Worm (Caenorhabditis elegans): ENCODE data around the gene eif-3.L.

Gene eif-3.L

DNA sequence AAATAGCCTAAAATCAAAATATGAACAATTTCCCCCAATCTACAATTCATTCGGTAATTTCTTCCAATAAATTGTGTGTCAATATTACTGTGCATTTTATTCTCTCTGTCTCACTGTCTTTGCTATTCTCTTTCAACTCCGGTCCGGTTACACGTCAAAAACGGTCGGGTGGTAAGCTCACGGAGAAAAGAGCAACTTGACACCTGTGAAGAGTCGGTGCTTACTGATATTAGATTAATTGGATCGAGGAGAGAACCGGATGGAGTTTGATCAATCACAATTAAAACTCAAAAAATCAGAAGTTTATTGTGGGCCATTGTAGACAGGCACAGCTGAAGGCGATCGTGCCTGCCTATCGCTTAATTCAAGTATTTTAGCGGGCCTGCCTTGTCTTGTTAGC is 47.4 kb downstream of the eif-3.L start:
- no peak for TF ChIP-seq scrt-1 (GFP tag; IDR thresholded peaks at IDR 0.05)
- no peak for TF ChIP-seq tra-4 (tag; optimal IDR thresholded peaks at IDR 0.05)
- no peak for TF ChIP-seq tbx-37 (GFP tag; conservative IDR thresholded peaks at IDR 0.05)
- TF ChIP-seq pes-1 (GFP tag; IDR thresholded peaks at IDR 0.05), result no peak
- TF ChIP-seq ama-1 (optimal IDR thresholded peaks at IDR 0.05), result no peak
- no peak for TF ChIP-seq flt-1 (GFP tag; IDR thresholded peaks at IDR 0.05)
- TF ChIP-seq B0310.2 (tag; optimal IDR thresholded peaks at IDR 0.05), result no peak
- no peak for TF ChIP-seq tbx-11 (GFP tag; IDR thresholded peaks at IDR 0.05)
- no peak for TF ChIP-seq F13C5.2 (tag; optimal IDR thresholded peaks at IDR 0.05)
- TF ChIP-seq ceh-36 (tag; optimal IDR thresholded peaks at IDR 0.05), result no peak
- TF ChIP-seq sea-1 (GFP tag; conservative IDR thresholded peaks at IDR 0.05), result no peak
- TF ChIP-seq aly-1 (tag; optimal IDR thresholded peaks at IDR 0.05), result no peak
- no peak for TF ChIP-seq hmbx-1 (tag; optimal IDR thresholded peaks at IDR 0.05)
- TF ChIP-seq ets-7 (tag; optimal IDR thresholded peaks at IDR 0.05), result no peak
- TF ChIP-seq hmg-4 (GFP tag; optimal IDR thresholded peaks at IDR 0.05), result no peak
- no peak for TF ChIP-seq hnd-1 (tag; optimal IDR thresholded peaks at IDR 0.05)
- TF ChIP-seq ceh-13 (GFP tag; optimal IDR thresholded peaks at IDR 0.05), result no peak

- TF ChIP-seq sea-1 (GFP tag; conservative IDR thresholded peaks at IDR 0.05) (no peak), hmbx-1 (tag; optimal IDR thresholded peaks at IDR 0.05) (no peak), ceh-13 (GFP tag; optimal IDR thresholded peaks at IDR 0.05) (no peak), tra-4 (tag; optimal IDR thresholded peaks at IDR 0.05) (no peak), tbx-11 (GFP tag; IDR thresholded peaks at IDR 0.05) (no peak), ets-7 (tag; optimal IDR thresholded peaks at IDR 0.05) (no peak), pes-1 (GFP tag; IDR thresholded peaks at IDR 0.05) (no peak), hnd-1 (tag; optimal IDR thresholded peaks at IDR 0.05) (no peak), F13C5.2 (tag; optimal IDR thresholded peaks at IDR 0.05) (no peak), ama-1 (optimal IDR thresholded peaks at IDR 0.05) (no peak), B0310.2 (tag; optimal IDR thresholded peaks at IDR 0.05) (no peak)
These were observed 50.1 kb downstream of the eif-3.L start for ce11 chrII:5572082-5572746.

DNA sequence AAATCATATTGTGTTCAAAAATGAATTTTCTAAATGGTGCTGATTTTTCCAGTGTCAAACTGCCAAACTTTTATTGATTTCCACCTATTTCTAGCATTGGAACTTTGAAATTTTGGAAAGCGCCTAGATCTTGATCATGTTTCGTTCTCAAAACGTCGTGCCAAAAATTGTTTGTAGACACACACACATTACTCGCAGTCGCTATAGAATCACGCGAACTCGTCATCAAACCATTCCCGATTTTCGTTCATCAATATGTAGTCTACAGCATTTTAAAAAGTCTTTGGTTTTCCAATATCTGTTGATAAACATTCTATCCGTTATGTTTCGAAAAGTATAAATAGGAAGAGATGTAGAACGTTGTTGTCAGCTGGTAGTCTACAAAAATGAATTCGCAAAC is 52.0 kb downstream of the eif-3.L start, which contains the start of the genes C17C3.1 and C17C3.15:
TSS of gene C17C3.1 (plus strand) at position 301 of the 400 bp plus-strand sequence.
TSS of gene C17C3.15 (plus strand) at position 383 of the 400 bp plus-strand sequence.
- TF ChIP-seq aly-1 (tag; optimal IDR thresholded peaks at IDR 0.05) (no peak), scrt-1 (GFP tag; IDR thresholded peaks at IDR 0.05) (no peak), B0310.2 (tag; optimal IDR thresholded peaks at IDR 0.05) (no peak), ceh-36 (tag; optimal IDR thresholded peaks at IDR 0.05) (no peak), hmbx-1 (tag; optimal IDR thresholded peaks at IDR 0.05) (no peak), tbx-11 (GFP tag; IDR thresholded peaks at IDR 0.05) (no peak), F13C5.2 (tag; optimal IDR thresholded peaks at IDR 0.05) (no peak), flt-1 (GFP tag; IDR thresholded peaks at IDR 0.05) (no peak), sea-1 (GFP tag; conservative IDR thresholded peaks at IDR 0.05) (no peak), ama-1 (optimal IDR thresholded peaks at IDR 0.05) (no peak), tra-4 (tag; optimal IDR thresholded peaks at IDR 0.05) (no peak), pes-1 (GFP tag; IDR thresholded peaks at IDR 0.05) (no peak), ceh-13 (GFP tag; optimal IDR thresholded peaks at IDR 0.05) (no peak), hnd-1 (tag; optimal IDR thresholded peaks at IDR 0.05) (no peak), hmg-4 (GFP tag; optimal IDR thresholded peaks at IDR 0.05) (no peak), ets-7 (tag; optimal IDR thresholded peaks at IDR 0.05) (no peak), tbx-37 (GFP tag; conservative IDR thresholded peaks at IDR 0.05) (no peak)
